Fruit fly (Drosophila melanogaster) whole organism, embryonic: ENCODE results near the gene CG16756.

ENCODE experiments used
- Adf1 ChIP-seq: fragments of 200-800 bp; sonication (Bioruptor generic); IDR thresholded peaks from 2 replicates; pipeline ENCODE4 v1.3.6; 2022; ENCODE audit warnings: missing biosample characterization, missing genetic modification characterization
- Aef1 ChIP-seq: fragments of 200-800 bp; sonication (Bioruptor generic); IDR thresholded peaks from 3 replicates; pipeline ENCODE4 v1.3.6; 2022; ENCODE audit warnings: missing biosample characterization, missing genetic modification characterization
- Atf6 ChIP-seq: fragments of 200-800 bp; sonication (Bioruptor generic); IDR thresholded peaks from 2 replicates; pipeline ENCODE4 v1.3.6; 2022; ENCODE audit warnings: missing biosample characterization, missing genetic modification characterization
- BtbVII ChIP-seq: fragments of 200-800 bp; sonication (Bioruptor generic); optimal IDR thresholded peaks from 3 replicates; lab custom pipeline; 2017; ENCODE audit warnings: missing biosample characterization, mild to moderate bottlenecking, missing genetic modification characterization
- CG10267 ChIP-seq: fragments of 200-800 bp; sonication (Bioruptor generic); optimal IDR thresholded peaks from 2 replicates; lab custom pipeline; 2018; ENCODE audit warnings: missing biosample characterization, mild to moderate bottlenecking, missing genetic modification characterization, moderate library complexity
- CG12071 ChIP-seq: fragments of 200-800 bp; sonication (Bioruptor generic); optimal IDR thresholded peaks from 3 replicates; lab custom pipeline; 2018; ENCODE audit warnings: missing biosample characterization, mild to moderate bottlenecking, missing genetic modification characterization
- CG12769 ChIP-seq: fragments of 200-800 bp; sonication (Bioruptor generic); optimal IDR thresholded peaks from 2 replicates; lab custom pipeline; 2019; ENCODE audit warnings: missing biosample characterization, mild to moderate bottlenecking, missing genetic modification characterization, moderate library complexity
- CG13775 ChIP-seq: fragments of 200-800 bp; sonication (Bioruptor generic); optimal IDR thresholded peaks from 3 replicates; lab custom pipeline; 2017; ENCODE audit warnings: missing biosample characterization, mild to moderate bottlenecking, missing genetic modification characterization
- CG15479 ChIP-seq: fragments of 200-800 bp; sonication (Bioruptor generic); optimal IDR thresholded peaks from 3 replicates; lab custom pipeline; 2019; ENCODE audit warnings: missing biosample characterization, mild to moderate bottlenecking, missing genetic modification characterization, moderate library complexity
- CG17385 ChIP-seq: fragments of 200-800 bp; sonication (Bioruptor generic); optimal IDR thresholded peaks from 3 replicates; lab custom pipeline; 2018; ENCODE audit warnings: missing biosample characterization, mild to moderate bottlenecking, missing genetic modification characterization
- CG18476 ChIP-seq: fragments of 200-800 bp; sonication (Bioruptor generic); optimal IDR thresholded peaks from 2 replicates; lab custom pipeline; 2016; ENCODE audit warnings: missing biosample characterization, mild to moderate bottlenecking, missing genetic modification characterization
- CG2875 ChIP-seq: fragments of 200-800 bp; sonication (Bioruptor generic); optimal IDR thresholded peaks from 2 replicates; lab custom pipeline; 2017; ENCODE audit warnings: missing biosample characterization, mild to moderate bottlenecking, missing genetic modification characterization, missing genetic modification reagents
- CG4424 ChIP-seq: fragments of 200-800 bp; sonication (Bioruptor generic); optimal IDR thresholded peaks from 3 replicates; lab custom pipeline; 2016; ENCODE audit warnings: missing biosample characterization, missing genetic modification characterization
- CG4707 ChIP-seq: fragments of 200-800 bp; sonication (Bioruptor generic); optimal IDR thresholded peaks from 2 replicates; lab custom pipeline; 2018; ENCODE audit warnings: missing biosample characterization, mild to moderate bottlenecking, missing genetic modification characterization, moderate library complexity
- CG5180 ChIP-seq: fragments of 200-800 bp; sonication (Bioruptor generic); optimal IDR thresholded peaks from 3 replicates; lab custom pipeline; 2017; ENCODE audit warnings: missing biosample characterization, missing genetic modification characterization, mild to moderate bottlenecking, moderate library complexity, missing genetic modification reagents
- CG7786 ChIP-seq: fragments of 200-800 bp; sonication (Bioruptor generic); optimal IDR thresholded peaks from 2 replicates; lab custom pipeline; 2016; ENCODE audit warnings: missing biosample characterization, missing genetic modification characterization
- CG7839 ChIP-seq: fragments of 200-800 bp; sonication (Bioruptor generic); optimal IDR thresholded peaks from 3 replicates; lab custom pipeline; 2018; ENCODE audit warnings: missing biosample characterization, mild to moderate bottlenecking, missing genetic modification characterization, moderate library complexity
- CG7987 ChIP-seq: fragments of 200-800 bp; sonication (Bioruptor generic); optimal IDR thresholded peaks from 2 replicates; lab custom pipeline; 2018; ENCODE audit warnings: missing biosample characterization, mild to moderate bottlenecking, missing genetic modification characterization, moderate library complexity
- CG8388 ChIP-seq: fragments of 200-800 bp; sonication (Bioruptor generic); optimal IDR thresholded peaks from 2 replicates; lab custom pipeline; 2019; ENCODE audit warnings: missing biosample characterization, mild to moderate bottlenecking, missing genetic modification characterization, moderate library complexity
- CHES-1-like ChIP-seq: fragments of 200-800 bp; sonication (Bioruptor generic); optimal IDR thresholded peaks from 2 replicates; lab custom pipeline; 2016; ENCODE audit warnings: missing biosample characterization, missing genetic modification characterization
- Dp ChIP-seq: fragments of 200-800 bp; sonication (Bioruptor generic); optimal IDR thresholded peaks from 2 replicates; lab custom pipeline; 2018; ENCODE audit warnings: missing biosample characterization, mild to moderate bottlenecking, missing genetic modification characterization, moderate library complexity
- GATAe ChIP-seq: fragments of 200-800 bp; sonication (Bioruptor generic); conservative IDR thresholded peaks from 2 replicates; pipeline ENCODE4 v1.3.6; 2022; ENCODE audit warnings: missing biosample characterization, missing genetic modification characterization
- H15 ChIP-seq: fragments of 200-800 bp; sonication (Bioruptor generic); IDR thresholded peaks from 3 replicates; pipeline ENCODE4 v1.3.6; 2022; ENCODE audit warnings: missing biosample characterization, missing genetic modification characterization
- Hey ChIP-seq: fragments of 200-800 bp; sonication (Bioruptor generic); optimal IDR thresholded peaks from 3 replicates; lab custom pipeline; 2018; ENCODE audit warnings: missing biosample characterization, mild to moderate bottlenecking, missing genetic modification characterization
- Hmx ChIP-seq: fragments of 200-800 bp; sonication (Bioruptor generic); optimal IDR thresholded peaks from 2 replicates; lab custom pipeline; 2016; ENCODE audit warnings: missing biosample characterization, missing genetic modification characterization
- Jarid2 ChIP-seq: fragments of 200-800 bp; sonication (Bioruptor generic); optimal IDR thresholded peaks from 3 replicates; lab custom pipeline; 2017; ENCODE audit warnings: mild to moderate bottlenecking, missing biosample characterization, missing genetic modification reagents, missing genetic modification characterization
- Mad ChIP-seq: fragments of 200-800 bp; sonication (Bioruptor generic); optimal IDR thresholded peaks from 2 replicates; lab custom pipeline; 2016; ENCODE audit warnings: missing biosample characterization, missing genetic modification characterization
- NFAT ChIP-seq: fragments of 200-800 bp; sonication (Bioruptor generic); IDR thresholded peaks from 2 replicates; pipeline ENCODE4 v1.3.6; 2022; ENCODE audit warnings: missing biosample characterization, missing genetic modification characterization
- NK7.1 ChIP-seq: fragments of 200-800 bp; sonication (Bioruptor generic); optimal IDR thresholded peaks from 3 replicates; lab custom pipeline; 2016; ENCODE audit warnings: missing biosample characterization, missing genetic modification characterization
- Oaz ChIP-seq: fragments of 200-800 bp; sonication (Bioruptor generic); IDR thresholded peaks from 2 replicates; pipeline ENCODE4 v1.3.6; 2022; ENCODE audit warnings: missing biosample characterization, missing genetic modification characterization
- Six4 ChIP-seq: fragments of 200-800 bp; sonication (Bioruptor generic); optimal IDR thresholded peaks from 2 replicates; lab custom pipeline; 2016; ENCODE audit warnings: missing biosample characterization, missing genetic modification characterization
- Sry-β ChIP-seq: fragments of 200-800 bp; sonication (Bioruptor generic); optimal IDR thresholded peaks from 2 replicates; lab custom pipeline; 2018; ENCODE audit warnings: missing biosample characterization, mild to moderate bottlenecking, missing genetic modification characterization, moderate library complexity
- bigmax ChIP-seq: fragments of 200-800 bp; sonication (Bioruptor generic); optimal IDR thresholded peaks from 2 replicates; lab custom pipeline; 2018; ENCODE audit warnings: missing biosample characterization, mild to moderate bottlenecking, missing genetic modification characterization
- cad ChIP-seq: fragments of >200 bp; optimal IDR thresholded peaks from 2 replicates; lab custom pipeline; 2017; ENCODE audit warnings: missing biosample characterization, missing genetic modification characterization
- croc ChIP-seq: fragments of 200-800 bp; sonication (Bioruptor generic); conservative IDR thresholded peaks from 3 replicates; pipeline ENCODE4 v1.3.6; 2022; ENCODE audit warnings: missing biosample characterization, missing genetic modification characterization
- crp ChIP-seq, 2 experiments: fragments of 200-800 bp; sonication (Bioruptor generic); optimal IDR thresholded peaks; 2 replicates in 1 of 2; 3 replicates in 1 of 2; lab custom pipeline; 2017; ENCODE audit warnings: missing biosample characterization in 2 of 2, missing genetic modification characterization in 2 of 2, mild to moderate bottlenecking in 1 of 2, moderate library complexity in 1 of 2
- dysf ChIP-seq: fragments of 200-800 bp; sonication (Bioruptor generic); IDR thresholded peaks from 3 replicates; pipeline ENCODE4 v1.3.6; 2022; ENCODE audit warnings: missing biosample characterization, missing genetic modification characterization
- h ChIP-seq: fragments of >200 bp; optimal IDR thresholded peaks from 2 replicates; lab custom pipeline; 2017
- knrl ChIP-seq: fragments of 200-800 bp; sonication (Bioruptor generic); IDR thresholded peaks from 3 replicates; pipeline ENCODE4 v1.3.6; 2022; ENCODE audit warnings: missing biosample characterization, missing genetic modification characterization; ENCODE audit not compliant: partially characterized antibody
- lmd ChIP-seq: fragments of 200-800 bp; sonication (Bioruptor generic); IDR thresholded peaks from 2 replicates; pipeline ENCODE4 v1.3.6; 2022; ENCODE audit warnings: missing biosample characterization, missing genetic modification characterization
- lola ChIP-seq, 3 experiments: fragments of >200 bp in 2 of 3; fragments of 200-800 bp in 1 of 3; sonication (Bioruptor generic) in 1 of 3; optimal IDR thresholded peaks; 2 replicates each; lab custom pipeline; 2017 to 2019; ENCODE audit warnings: missing biosample characterization in 3 of 3, missing genetic modification characterization in 3 of 3, mild to moderate bottlenecking in 1 of 3, moderate library complexity in 1 of 3
- nerfin-2 ChIP-seq: fragments of 200-800 bp; sonication (Bioruptor generic); IDR thresholded peaks from 2 replicates; pipeline ENCODE4 v1.3.6; 2022; ENCODE audit warnings: missing biosample characterization, missing genetic modification characterization; ENCODE audit not compliant: partially characterized antibody
- pzg ChIP-seq: fragments of 200-800 bp; sonication (Bioruptor generic); optimal IDR thresholded peaks from 3 replicates; lab custom pipeline; 2018; ENCODE audit warnings: missing biosample characterization, mild to moderate bottlenecking, missing genetic modification characterization, moderate library complexity
- rib ChIP-seq: fragments of 200-800 bp; sonication (Bioruptor generic); IDR thresholded peaks from 2 replicates; pipeline ENCODE4 v1.3.6; 2022; ENCODE audit warnings: missing biosample characterization, missing genetic modification characterization
- row ChIP-seq: fragments of 200-800 bp; sonication (Bioruptor generic); IDR thresholded peaks from 3 replicates; pipeline ENCODE4 v1.3.6; 2022; ENCODE audit warnings: missing biosample characterization, missing genetic modification characterization
- shn ChIP-seq: fragments of 200-800 bp; sonication (Bioruptor generic); optimal IDR thresholded peaks from 3 replicates; lab custom pipeline; 2016; ENCODE audit warnings: missing biosample characterization, missing genetic modification characterization
- tin ChIP-seq: fragments of 200-800 bp; sonication (Bioruptor generic); optimal IDR thresholded peaks from 3 replicates; lab custom pipeline; 2016; ENCODE audit warnings: missing biosample characterization, missing genetic modification characterization
- zen ChIP-seq: fragments of 200-800 bp; sonication (Bioruptor generic); optimal IDR thresholded peaks from 3 replicates; lab custom pipeline; 2018; ENCODE audit warnings: missing biosample characterization, mild to moderate bottlenecking, missing genetic modification characterization, moderate library complexity

Gene CG16756

DNA sequence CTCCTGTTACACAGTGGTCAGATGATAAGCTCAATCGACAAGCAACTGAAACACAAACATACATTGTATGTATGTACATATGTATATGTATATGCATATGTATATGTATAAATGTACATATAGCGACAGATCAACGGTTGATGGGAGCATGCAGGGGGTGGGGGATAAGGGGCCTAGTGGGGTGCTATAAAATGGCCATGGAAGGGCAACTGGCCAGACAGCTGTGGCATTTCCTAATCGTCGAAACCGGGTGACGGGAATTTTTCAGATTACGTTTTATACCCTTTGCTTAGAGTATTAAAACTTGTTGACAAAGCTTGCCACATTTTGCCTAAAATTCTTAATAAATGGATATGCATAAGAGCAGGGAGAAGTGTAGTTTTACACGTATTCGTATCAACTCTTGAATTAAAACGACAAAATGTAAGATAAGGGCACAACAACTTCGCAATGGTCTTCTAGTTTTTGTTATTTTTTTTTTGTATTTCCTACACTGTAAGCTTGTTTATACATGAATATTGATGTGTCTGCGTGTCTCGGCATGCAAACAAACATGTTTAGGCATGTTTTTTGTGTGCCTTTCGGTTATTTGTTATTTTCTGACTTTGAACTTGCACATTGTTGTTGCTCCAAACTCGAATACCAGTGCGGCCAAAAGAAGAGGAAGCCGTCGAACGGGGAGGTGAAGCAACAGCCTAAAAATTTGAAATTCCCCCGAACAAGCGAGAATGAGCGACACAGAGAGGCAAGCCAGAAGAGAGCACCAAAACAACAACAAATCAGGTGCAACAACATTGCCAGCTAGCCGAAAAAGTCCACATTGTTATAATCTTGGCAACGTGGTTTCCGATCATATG lies 8.0 kb upstream of the CG16756 start (continued):
- TF ChIP-seq Atf6 (GFP tag; lab: Robert Waterston, UW) (peak; percentile 78), CG4707 (GFP tag; lab: Kevin White, UChicago) (peak; percentile 59), zen (peak; percentile 30), crp (GFP tag; optimal IDR thresholded peaks at IDR 0.05; lab: Kevin White, UChicago) (peak in 1 of 2 experiments; percentile 15), NFAT (GFP tag; lab: Robert Waterston, UW) (peak; percentile 79), croc (peak; percentile 51; the same call in 2 of the 3 replicates), CG8388 (peak; percentile 63), Oaz (GFP tag; lab: Robert Waterston, UW) (peak; percentile 82), Mad (GFP tag; lab: Kevin White, UChicago) (peak; percentile 25), shn (GFP tag; lab: Kevin White, UChicago) (peak; percentile 58), CG10267 (peak; percentile 38), knrl (GFP tag; lab: Robert Waterston, UW) (no peak), Aef1 (GFP tag; lab: Robert Waterston, UW) (peak; percentile 69), Hey (tag; lab: Kevin White, UChicago) (peak; percentile 3), rib (0 out of 2 replicates have a peak, but pooled peaks have one; percentile 39), Adf1 (peak; percentile 20; the same call in 1 of the 2 replicates), Hmx (GFP tag; lab: Kevin White, UChicago) (no peak), CG12769 (peak; percentile 87), CG13775 (GFP tag; lab: Kevin White, UChicago) (peak; percentile 26), CG12071 (GFP tag; lab: Kevin White, UChicago) (peak; percentile 72), CG15479 (GFP tag; lab: Kevin White, UChicago) (no peak), Dp (no peak), lola (GFP tag; optimal IDR thresholded peaks at IDR 0.05; lab: Kevin White, UChicago) (peak in 1 of 3 experiments; percentile 37), NK7.1 (GFP tag; lab: Kevin White, UChicago) (peak; percentile 20), h (lab: Kevin White, UChicago) (no peak), row (peak; percentile 90), CG18476 (GFP tag; lab: Kevin White, UChicago) (peak; percentile 43), Jarid2 (peak; percentile 49), CG4424 (GFP tag; lab: Kevin White, UChicago) (peak; percentile 64), GATAe (GFP tag; lab: Robert Waterston, UW) (no peak; the same call in 1 of the 2 replicates), CG7839 (tag; lab: Kevin White, UChicago) (peak; percentile 86), dysf (GFP tag; lab: Robert Waterston, UW) (peak; percentile 87; the same call in 2 of the 3 replicates), H15 (GFP tag; lab: Robert Waterston, UW) (peak; percentile 75; the same call in 2 of the 3 replicates), CG2875 (GFP tag; lab: Kevin White, UChicago) (peak; percentile 9), tin (GFP tag; lab: Kevin White, UChicago) (peak; percentile 56), CG7987 (peak; percentile 10), cad (GFP tag; lab: Kevin White, UChicago) (no peak), CG5180 (GFP tag; lab: Kevin White, UChicago) (peak; percentile 61), Sry-β (no peak), CHES-1-like (GFP tag; lab: Kevin White, UChicago) (peak; percentile 69), CG17385 (peak; percentile 73), lmd (GFP tag; lab: Robert Waterston, UW) (peak; percentile 85), CG7786 (GFP tag; lab: Kevin White, UChicago) (peak; percentile 67), pzg (no peak), Six4 (GFP tag; lab: Kevin White, UChicago) (peak; percentile 53), nerfin-2 (no peak), bigmax (no peak), BtbVII (GFP tag; lab: Kevin White, UChicago) (peak; percentile 45)
